Fruit fly (Drosophila melanogaster): ENCODE data around the gene und.

The und gene

dm6 chr2L:9754817-9755216 is 8.4 kb upstream of the und start (continued):
- no peak for TF ChIP-seq CG10631 (GFP tag; optimal IDR thresholded peaks at IDR 0.05)
- TF ChIP-seq Ets96B (tag; optimal IDR thresholded peaks at IDR 0.05): peak; percentile 21
- peak; percentile 70 for TF ChIP-seq Eip78C (GFP tag)
- no peak for TF ChIP-seq vri (GFP tag; optimal IDR thresholded peaks at IDR 0.05)
- no peak for TF ChIP-seq fkh (GFP tag; optimal IDR thresholded peaks at IDR 0.05)
- TF ChIP-seq OdsH (GFP tag; optimal IDR thresholded peaks at IDR 0.05): no peak
- TF ChIP-seq lz (GFP tag; optimal IDR thresholded peaks at IDR 0.05): no peak
- TF ChIP-seq Blimp-1 (GFP tag; optimal IDR thresholded peaks at IDR 0.05): no peak

- peak; percentile 96 for TF ChIP-seq CG3919 (GFP tag; optimal IDR thresholded peaks at IDR 0.05)
- peak; percentile 84 for TF ChIP-seq vri (GFP tag; optimal IDR thresholded peaks at IDR 0.05)
- TF ChIP-seq CG1621 (tag; optimal IDR thresholded peaks at IDR 0.05): peak; percentile 58
- peak; percentile 72 for TF ChIP-seq CG11762 (GFP tag; optimal IDR thresholded peaks at IDR 0.05; ENCODE audit: insufficient read depth)
- TF ChIP-seq Eip78C (GFP tag): peak; percentile 96
- peak; percentile 90 for TF ChIP-seq acj6 (GFP tag; optimal IDR thresholded peaks at IDR 0.05)
- peak; percentile 23 for TF ChIP-seq Blimp-1 (GFP tag; optimal IDR thresholded peaks at IDR 0.05)
- peak; percentile 85 for TF ChIP-seq CG32006 (GFP tag; optimal IDR thresholded peaks at IDR 0.05)
- peak; percentile 92 for TF ChIP-seq eg (GFP tag; IDR thresholded peaks at IDR 0.05)
- TF ChIP-seq Ets96B (tag; optimal IDR thresholded peaks at IDR 0.05): peak; percentile 64
- peak; percentile 90 for TF ChIP-seq OdsH (GFP tag; optimal IDR thresholded peaks at IDR 0.05)
- TF ChIP-seq topi (GFP tag; optimal IDR thresholded peaks at IDR 0.05): peak; percentile 88
- TF ChIP-seq Hr4 (GFP tag; optimal IDR thresholded peaks at IDR 0.05): peak; percentile 93
- peak; percentile 74 for TF ChIP-seq CG34406 (GFP tag; optimal IDR thresholded peaks at IDR 0.05)
- peak; percentile 86 for TF ChIP-seq CG11902 (GFP tag; optimal IDR thresholded peaks at IDR 0.05)
- TF ChIP-seq lz (GFP tag; optimal IDR thresholded peaks at IDR 0.05): peak; percentile 92
- peak; percentile 79 for TF ChIP-seq CG11294 (GFP tag; IDR thresholded peaks at IDR 0.05)
- peak; percentile 93 for TF ChIP-seq pdm3 (GFP tag; optimal IDR thresholded peaks at IDR 0.05)
- TF ChIP-seq CG7368 (GFP tag; optimal IDR thresholded peaks at IDR 0.05): peak; percentile 86
- peak; percentile 54 for TF ChIP-seq CG6808 (GFP tag; optimal IDR thresholded peaks at IDR 0.05)
- peak; percentile 75 for TF ChIP-seq CG15336 (GFP tag; IDR thresholded peaks at IDR 0.05)
- TF ChIP-seq CG6276 (GFP tag; optimal IDR thresholded peaks at IDR 0.05): peak; percentile 67
- peak; percentile 73 for TF ChIP-seq CG8119 (GFP tag; IDR thresholded peaks at IDR 0.05)
- TF ChIP-seq CG3032 (tag; optimal IDR thresholded peaks at IDR 0.05): peak; percentile 65
- TF ChIP-seq achi (GFP tag; optimal IDR thresholded peaks at IDR 0.05): peak; percentile 90
- peak; percentile 73 for TF ChIP-seq CG10669 (GFP tag; optimal IDR thresholded peaks at IDR 0.05)
- TF ChIP-seq Lpt (GFP tag; optimal IDR thresholded peaks at IDR 0.05): peak; percentile 78
- TF ChIP-seq Sox14 (GFP tag; optimal IDR thresholded peaks at IDR 0.05): peak; percentile 94
- TF ChIP-seq CG4318 (GFP tag; optimal IDR thresholded peaks at IDR 0.05): peak; percentile 73
- TF ChIP-seq fd59A (GFP tag; optimal IDR thresholded peaks at IDR 0.05): peak; percentile 61
- TF ChIP-seq CG16779 (tag; optimal IDR thresholded peaks at IDR 0.05): peak; percentile 57
- TF ChIP-seq spab (GFP tag; optimal IDR thresholded peaks at IDR 0.05): peak; percentile 57
- peak; percentile 87 for TF ChIP-seq Sox102F (GFP tag; optimal IDR thresholded peaks at IDR 0.05)
- peak; percentile 91 for TF ChIP-seq Eip75B (GFP tag; optimal IDR thresholded peaks at IDR 0.05)
- peak in 1 of 2 experiments; percentile 50 for TF ChIP-seq ss (GFP tag; optimal IDR thresholded peaks at IDR 0.05)
- TF ChIP-seq CG6792 (GFP tag; optimal IDR thresholded peaks at IDR 0.05): peak; percentile 83
- peak; percentile 94 for TF ChIP-seq cyc (GFP tag; optimal IDR thresholded peaks at IDR 0.05)
- TF ChIP-seq net (GFP tag; optimal IDR thresholded peaks at IDR 0.05): peak; percentile 86
- TF ChIP-seq dac (GFP tag; optimal IDR thresholded peaks at IDR 0.05): peak; percentile 81
- peak; percentile 67 for TF ChIP-seq Gug (GFP tag; IDR thresholded peaks at IDR 0.05)
- peak; percentile 80 for TF ChIP-seq Sox15 (GFP tag; optimal IDR thresholded peaks at IDR 0.05)
- TF ChIP-seq dsx (GFP tag; optimal IDR thresholded peaks at IDR 0.05; ENCODE audit: poor library complexity, severe bottlenecking): peak; percentile 52
- peak; percentile 87 for TF ChIP-seq Ets21C (GFP tag; optimal IDR thresholded peaks at IDR 0.05)
- TF ChIP-seq Hr39 (GFP tag; optimal IDR thresholded peaks at IDR 0.05): peak; percentile 95
- peak; percentile 91 for TF ChIP-seq CG10631 (GFP tag; optimal IDR thresholded peaks at IDR 0.05)
- TF ChIP-seq svp (GFP tag): peak; percentile 96
These were observed 5.0 kb upstream of the und start, which contains the start of gene zf30C for dm6 chr2L:9757990-9758814. Gene zf30C, plus strand, starts transcription at chr2L:9758342.

All from whole organism, prepupa.